Worm (Caenorhabditis elegans) whole organism, L3 larva: ENCODE data around the gene K07H8.2.

ENCODE experiments used
- snpc-4 ChIP-seq: fragments of 150-350 bp; optimal IDR thresholded peaks from 2 replicates; lab custom pipeline; 2014; ENCODE audit warnings: missing biosample characterization, missing genetic modification characterization
- unc-62 ChIP-seq: fragments of 150-350 bp; sonication (generic microtip); optimal IDR thresholded peaks from 4 replicates; lab custom pipeline; 2014; ENCODE audit warnings: missing biosample characterization, missing genetic modification reagents, missing genetic modification characterization

ce11 chrIV:8243170-8243569 lies 48.2 kb upstream of the K07H8.2 start:
- TF ChIP-seq snpc-4 (tag; lab: Kevin White, UChicago) (no peak), unc-62 (GFP tag; lab: Kevin White, UChicago) (no peak)
